Worm (Caenorhabditis elegans): ENCODE data around the gene lgg-1.

Gene lgg-1

ce11 chrII:6376693-6377092 is 29.2 kb upstream of the lgg-1 start:
- no peak for TF ChIP-seq egl-27 (tag; optimal IDR thresholded peaks at IDR 0.05)
- no peak for TF ChIP-seq sma-3 (GFP tag; optimal IDR thresholded peaks at IDR 0.05)
- no peak for TF ChIP-seq nhr-77 (tag; optimal IDR thresholded peaks at IDR 0.05)
- TF ChIP-seq Y55F3AM.14 (GFP tag; optimal IDR thresholded peaks at IDR 0.05): no peak
- no peak for TF ChIP-seq lin-11 (tag; optimal IDR thresholded peaks at IDR 0.05)
- TF ChIP-seq ZK546.5 (tag; optimal IDR thresholded peaks at IDR 0.05): no peak
- no peak for TF ChIP-seq skn-1 (tag; optimal IDR thresholded peaks at IDR 0.05)

- TF ChIP-seq sma-3 (GFP tag; optimal IDR thresholded peaks at IDR 0.05) (no peak), nhr-11 (tag; optimal IDR thresholded peaks at IDR 0.05) (no peak), nhr-12 (tag; optimal IDR thresholded peaks at IDR 0.05) (no peak), lsy-2 (tag; optimal IDR thresholded peaks at IDR 0.05) (peak in 1 of 2 experiments; percentile 13), ztf-11 (tag; optimal IDR thresholded peaks at IDR 0.05) (no peak), C34F6.9 (tag; optimal IDR thresholded peaks at IDR 0.05) (no peak), aly-2 (tag; optimal IDR thresholded peaks at IDR 0.05) (no peak), unc-55 (GFP tag; optimal IDR thresholded peaks at IDR 0.05) (no peak), ceh-16 (tag; optimal IDR thresholded peaks at IDR 0.05) (no peak), nhr-25 (tag; optimal IDR thresholded peaks at IDR 0.05) (no peak), peb-1 (tag; optimal IDR thresholded peaks at IDR 0.05) (no peak), gmeb-1 (tag; optimal IDR thresholded peaks at IDR 0.05) (peak; percentile 18), sma-9 (GFP tag; optimal IDR thresholded peaks at IDR 0.05) (no peak), sma-9 (tag; optimal IDR thresholded peaks at IDR 0.05) (no peak), dmd-4 (tag; optimal IDR thresholded peaks at IDR 0.05) (no peak), mbf-1 (tag; optimal IDR thresholded peaks at IDR 0.05) (no peak), sem-4 (tag; optimal IDR thresholded peaks at IDR 0.05) (no peak), ceh-82 (tag; optimal IDR thresholded peaks at IDR 0.05) (no peak), nhr-21 (tag; optimal IDR thresholded peaks at IDR 0.05) (no peak), nhr-129 (tag; optimal IDR thresholded peaks at IDR 0.05) (peak; percentile 24), fos-1 (tag; optimal IDR thresholded peaks at IDR 0.05) (peak; percentile 43), nhr-6 (tag; optimal IDR thresholded peaks at IDR 0.05) (no peak), ama-1 (optimal IDR thresholded peaks at IDR 0.05) (peak; percentile 40), alr-1 (tag; optimal IDR thresholded peaks at IDR 0.05) (no peak), lin-13 (GFP tag; optimal IDR thresholded peaks at IDR 0.05) (no peak), egl-27 (tag; optimal IDR thresholded peaks at IDR 0.05) (no peak), elt-1 (tag; optimal IDR thresholded peaks at IDR 0.05) (no peak), nhr-10 (tag; optimal IDR thresholded peaks at IDR 0.05) (no peak), skn-1 (tag; optimal IDR thresholded peaks at IDR 0.05) (no peak), nhr-77 (tag; optimal IDR thresholded peaks at IDR 0.05) (no peak), mab-5 (tag; optimal IDR thresholded peaks at IDR 0.05) (no peak), Y55F3AM.14 (GFP tag; optimal IDR thresholded peaks at IDR 0.05) (no peak), ZK546.5 (tag; optimal IDR thresholded peaks at IDR 0.05) (no peak), crh-2 (tag; optimal IDR thresholded peaks at IDR 0.05) (peak; percentile 40), nhr-237 (tag; optimal IDR thresholded peaks at IDR 0.05) (no peak), lin-39 (tag; optimal IDR thresholded peaks at IDR 0.05) (no peak), R02D3.7 (tag; optimal IDR thresholded peaks at IDR 0.05) (no peak), F13H6.1 (tag; optimal IDR thresholded peaks at IDR 0.05) (no peak), zag-1 (tag; optimal IDR thresholded peaks at IDR 0.05) (no peak), unc-62 (GFP tag; optimal IDR thresholded peaks at IDR 0.05) (no peak), blmp-1 (tag; optimal IDR thresholded peaks at IDR 0.05; ENCODE audit: insufficient read depth) (no peak)
Observed at ce11 chrII:6374646-6375045, 27.1 kb upstream of the lgg-1 start.

DNA sequence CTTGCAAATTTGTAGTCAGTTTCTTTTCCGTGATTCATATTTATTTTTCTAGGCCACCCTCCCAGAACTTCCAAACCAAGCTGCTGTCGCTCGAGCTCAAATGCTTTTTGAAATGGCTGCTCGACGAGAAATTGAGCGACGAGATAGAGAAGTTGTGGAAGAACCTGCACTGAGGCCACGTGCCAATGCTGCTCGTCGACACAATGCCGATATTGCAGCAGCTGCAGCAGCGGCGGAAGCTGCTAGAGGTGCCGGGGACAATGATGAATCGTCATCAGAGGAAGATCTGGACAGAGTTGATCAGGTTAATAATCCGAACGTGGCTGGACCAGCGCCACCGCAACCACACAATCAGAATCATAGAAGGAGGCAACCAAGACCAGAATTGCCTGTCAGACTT is 25.8 kb upstream of the lgg-1 start:
- no peak for TF ChIP-seq fos-1 (tag; optimal IDR thresholded peaks at IDR 0.05)
- TF ChIP-seq gmeb-1 (tag; optimal IDR thresholded peaks at IDR 0.05): no peak
- no peak for TF ChIP-seq skn-1 (tag; optimal IDR thresholded peaks at IDR 0.05)

ce11 chrII:6371003-6371402 is 23.5 kb upstream of the lgg-1 start, which contains the start of gene lin-23:
TSS of gene lin-23 (plus strand) at chrII:6371303.
- TF ChIP-seq nhr-10 (tag; optimal IDR thresholded peaks at IDR 0.05): no peak
- no peak for TF ChIP-seq fos-1 (tag; optimal IDR thresholded peaks at IDR 0.05)
- no peak for TF ChIP-seq Y55F3AM.14 (GFP tag; optimal IDR thresholded peaks at IDR 0.05)
- no peak for TF ChIP-seq ztf-4 (tag; optimal IDR thresholded peaks at IDR 0.05)

Data from whole organism, L2 larva.